Worm (Caenorhabditis elegans) whole organism, L2 larva: ENCODE data around the gene rft-2.

Experiments used
- elt-1 ChIP-seq: fragments of 150-350 bp; optimal IDR thresholded peaks from 2 replicates; lab custom pipeline; 2014; ENCODE audit warnings: missing biosample characterization, missing genetic modification characterization
- elt-3 ChIP-seq: sonication (generic microtip); optimal IDR thresholded peaks from 2 replicates; lab custom pipeline; 2017; ENCODE audit warnings: missing biosample characterization, missing genetic modification characterization
- fos-1 ChIP-seq: fragments of 150-350 bp; optimal IDR thresholded peaks from 2 replicates; lab custom pipeline; 2014; ENCODE audit warnings: missing biosample characterization, missing genetic modification characterization
- lsy-2 ChIP-seq, 2 experiments: fragments of 150-350 bp in 1 of 2; sonication (generic microtip) in 1 of 2; optimal IDR thresholded peaks; 2 replicates each; lab custom pipeline; 2014 to 2017; ENCODE audit warnings: missing biosample characterization in 2 of 2, missing genetic modification characterization in 2 of 2
- nhr-21 ChIP-seq: fragments of 150-350 bp; optimal IDR thresholded peaks from 2 replicates; lab custom pipeline; 2014; ENCODE audit warnings: missing biosample characterization, missing genetic modification characterization
- nhr-25 ChIP-seq: fragments of 150-350 bp; sonication (generic microtip); optimal IDR thresholded peaks from 3 replicates; lab custom pipeline; 2014; ENCODE audit warnings: missing biosample characterization, missing genetic modification characterization
- nhr-77 ChIP-seq: fragments of 150-350 bp; optimal IDR thresholded peaks from 2 replicates; lab custom pipeline; 2014; ENCODE audit warnings: missing biosample characterization, missing genetic modification characterization
- sma-9 ChIP-seq, 2 experiments: fragments of 150-350 bp in 1 of 2; sonication (generic microtip) in 1 of 2; optimal IDR thresholded peaks; 2 replicates each; lab custom pipeline; 2014 to 2016; ENCODE audit warnings: missing genetic modification characterization in 2 of 2, mild to moderate bottlenecking in 1 of 2, missing biosample characterization in 1 of 2, missing compliant biosample characterization in 1 of 2, missing genetic modification reagents in 1 of 2, moderate library complexity in 1 of 2
- unc-55 ChIP-seq: fragments of 150-350 bp; sonication (generic microtip); optimal IDR thresholded peaks from 3 replicates; lab custom pipeline; 2014; ENCODE audit warnings: missing biosample characterization, missing genetic modification reagents, missing genetic modification characterization
- unc-62 ChIP-seq: fragments of 150-350 bp; optimal IDR thresholded peaks from 2 replicates; lab custom pipeline; 2014; ENCODE audit warnings: missing biosample characterization, missing genetic modification reagents, missing genetic modification characterization
- ztf-1 ChIP-seq: fragments of 200-800 bp; sonication (Bioruptor generic); conservative IDR thresholded peaks from 2 replicates; pipeline ENCODE4 v1.3.6; 2022; ENCODE audit warnings: missing genetic modification characterization, missing compliant biosample characterization
- ztf-11 ChIP-seq: sonication (generic microtip); optimal IDR thresholded peaks from 2 replicates; lab custom pipeline; 2017; ENCODE audit warnings: missing biosample characterization, missing genetic modification characterization
- ztf-4 ChIP-seq: fragments of 150-350 bp; optimal IDR thresholded peaks from 2 replicates; lab custom pipeline; 2014; ENCODE audit warnings: missing biosample characterization, missing genetic modification characterization

DNA sequence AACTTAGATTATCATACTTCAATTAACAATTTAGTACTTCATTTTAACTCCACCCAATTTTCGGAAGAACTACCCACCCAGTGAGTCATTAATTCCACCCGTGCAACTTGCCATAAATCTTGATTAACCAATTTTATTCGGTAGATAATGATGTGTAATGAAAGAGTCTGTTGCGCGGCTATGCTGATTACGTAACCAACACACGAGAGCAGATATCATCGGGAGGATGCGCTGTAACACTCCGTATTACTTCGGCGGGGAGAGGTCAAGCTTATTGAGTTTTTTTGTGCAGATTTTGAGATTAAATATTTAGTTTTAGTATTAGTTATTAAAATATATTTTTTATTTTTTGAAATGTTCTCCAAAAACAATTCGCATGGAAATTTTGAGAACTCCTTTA is 38.6 kb upstream of the rft-2 start:
- no peak for TF ChIP-seq sma-9 (GFP tag; optimal IDR thresholded peaks at IDR 0.05; lab: Kevin White, UChicago)
- no peak for TF ChIP-seq sma-9 (tag; optimal IDR thresholded peaks at IDR 0.05; lab: Kevin White, UChicago)
- no peak for TF ChIP-seq lsy-2 (tag; optimal IDR thresholded peaks at IDR 0.05; lab: Kevin White, UChicago)
- TF ChIP-seq fos-1 (tag; lab: Kevin White, UChicago) = no peak
- no peak for TF ChIP-seq nhr-21 (tag; lab: Kevin White, UChicago)
- no peak for TF ChIP-seq unc-55 (GFP tag; lab: Kevin White, UChicago)
- no peak for TF ChIP-seq unc-62 (GFP tag; lab: Kevin White, UChicago)
- TF ChIP-seq ztf-11 = no peak
- no peak for TF ChIP-seq nhr-25 (tag; lab: Kevin White, UChicago)
- TF ChIP-seq ztf-1 (GFP tag; lab: Robert Waterston, UW) = no peak
- TF ChIP-seq nhr-77 (tag; lab: Kevin White, UChicago) = no peak
- TF ChIP-seq elt-3 (tag; lab: Kevin White, UChicago) = no peak
- no peak for TF ChIP-seq ztf-4 (tag; lab: Kevin White, UChicago)
- TF ChIP-seq elt-1 (tag; lab: Kevin White, UChicago) = no peak
